Fruit fly (Drosophila melanogaster) whole organism, embryonic: ENCODE measurements around the gene Hmr.

Experiments
- Awh ChIP-seq: fragments of 200-800 bp; sonication (Bioruptor generic); IDR thresholded peaks from 2 replicates; pipeline ENCODE4, ENCODE4 v1.3.6; 2022; ENCODE audit warnings: missing biosample characterization, missing genetic modification characterization
- B-H1 ChIP-seq: fragments of 200-800 bp; sonication (Bioruptor generic); IDR thresholded peaks from 3 replicates; pipeline ENCODE4 v1.3.6; 2022; ENCODE audit warnings: missing biosample characterization, missing genetic modification characterization
- CG12236 ChIP-seq: fragments of 200-800 bp; sonication (Bioruptor generic); optimal IDR thresholded peaks from 2 replicates; lab custom pipeline; 2016; ENCODE audit warnings: missing biosample characterization, missing genetic modification characterization
- CG12769 ChIP-seq: fragments of 200-800 bp; sonication (Bioruptor generic); optimal IDR thresholded peaks from 2 replicates; lab custom pipeline; 2019; ENCODE audit warnings: missing biosample characterization, mild to moderate bottlenecking, missing genetic modification characterization, moderate library complexity
- CG13624 ChIP-seq: fragments of 200-800 bp; sonication (Bioruptor generic); optimal IDR thresholded peaks from 2 replicates; lab custom pipeline; 2016; ENCODE audit warnings: missing biosample characterization, missing genetic modification characterization
- CG14965 ChIP-seq: fragments of 200-800 bp; sonication (Bioruptor generic); optimal IDR thresholded peaks from 2 replicates; lab custom pipeline; 2016; ENCODE audit warnings: missing biosample characterization, missing genetic modification characterization, borderline replicate concordance
- CG15479 ChIP-seq: fragments of 200-800 bp; sonication (Bioruptor generic); optimal IDR thresholded peaks from 3 replicates; lab custom pipeline; 2019; ENCODE audit warnings: missing biosample characterization, mild to moderate bottlenecking, missing genetic modification characterization, moderate library complexity
- CG15696 ChIP-seq: fragments of 200-800 bp; sonication (Bioruptor generic); optimal IDR thresholded peaks from 2 replicates; lab custom pipeline; 2019; ENCODE audit warnings: missing biosample characterization, mild to moderate bottlenecking, missing genetic modification characterization, moderate library complexity
- CG1647 ChIP-seq: fragments of 200-800 bp; sonication (Bioruptor generic); optimal IDR thresholded peaks from 3 replicates; lab custom pipeline; 2016; ENCODE audit warnings: missing biosample characterization, missing genetic modification characterization
- CG16813 ChIP-seq: fragments of 200-800 bp; sonication (Bioruptor generic); IDR thresholded peaks from 3 replicates; pipeline ENCODE4 v1.3.6; 2022; ENCODE audit warnings: missing biosample characterization, missing genetic modification characterization; ENCODE audit not compliant: partially characterized antibody
- CG18476 ChIP-seq: fragments of 200-800 bp; sonication (Bioruptor generic); optimal IDR thresholded peaks from 2 replicates; lab custom pipeline; 2016; ENCODE audit warnings: missing biosample characterization, mild to moderate bottlenecking, missing genetic modification characterization
- CG2199 ChIP-seq: fragments of 200-800 bp; sonication (Bioruptor generic); IDR thresholded peaks from 3 replicates; pipeline ENCODE4 v1.3.6; 2022; ENCODE audit warnings: missing biosample characterization, missing genetic modification characterization
- CG3163 ChIP-seq: fragments of 200-800 bp; sonication (Bioruptor generic); optimal IDR thresholded peaks from 3 replicates; lab custom pipeline; 2016; ENCODE audit warnings: missing biosample characterization, missing genetic modification characterization
- CG32532 ChIP-seq: fragments of 200-800 bp; sonication (Bioruptor generic); IDR thresholded peaks from 2 replicates; pipeline ENCODE4 v1.3.6; 2022; ENCODE audit warnings: missing biosample characterization, missing genetic modification characterization
- CG34224 ChIP-seq: fragments of 200-800 bp; sonication (Bioruptor generic); IDR thresholded peaks from 3 replicates; pipeline ENCODE4 v1.3.6; 2022; ENCODE audit warnings: missing biosample characterization, missing genetic modification characterization; ENCODE audit not compliant: partially characterized antibody
- CG4282 ChIP-seq: fragments of 200-800 bp; sonication (Bioruptor generic); optimal IDR thresholded peaks from 2 replicates; lab custom pipeline; 2016; ENCODE audit warnings: missing biosample characterization, missing genetic modification characterization
- CG6689 ChIP-seq: fragments of 200-800 bp; sonication (Bioruptor generic); IDR thresholded peaks from 2 replicates; pipeline ENCODE4 v1.3.6; 2022; ENCODE audit warnings: missing biosample characterization, missing genetic modification characterization
- CG6854 ChIP-seq: fragments of 200-800 bp; sonication (Bioruptor generic); optimal IDR thresholded peaks from 3 replicates; lab custom pipeline; 2017; ENCODE audit warnings: missing biosample characterization, mild to moderate bottlenecking, missing genetic modification characterization
- CG7745 ChIP-seq: fragments of 200-800 bp; sonication (Bioruptor generic); optimal IDR thresholded peaks from 2 replicates; lab custom pipeline; 2018; ENCODE audit warnings: missing biosample characterization, mild to moderate bottlenecking, missing genetic modification characterization, moderate library complexity
- CG7963 ChIP-seq: fragments of 200-800 bp; sonication (Bioruptor generic); IDR thresholded peaks from 3 replicates; pipeline ENCODE4 v1.3.6; 2022; ENCODE audit warnings: missing biosample characterization, missing genetic modification characterization; ENCODE audit not compliant: partially characterized antibody
- CTCF ChIP-seq: fragments of 200-800 bp; sonication (Bioruptor generic); optimal IDR thresholded peaks from 2 replicates; lab custom pipeline; 2017; ENCODE audit warnings: missing biosample characterization, mild to moderate bottlenecking, missing genetic modification characterization, moderate library complexity
- Camta ChIP-seq: fragments of 200-800 bp; sonication (Bioruptor generic); optimal IDR thresholded peaks from 2 replicates; lab custom pipeline; 2016; ENCODE audit warnings: missing biosample characterization, missing genetic modification characterization
- E2f2 ChIP-seq: fragments of 200-800 bp; sonication (Bioruptor generic); IDR thresholded peaks from 2 replicates; pipeline ENCODE4 v1.3.6; 2022; ENCODE audit warnings: missing biosample characterization, missing genetic modification characterization
- Ets97D ChIP-seq: fragments of 200-800 bp; sonication (Bioruptor generic); optimal IDR thresholded peaks from 3 replicates; lab custom pipeline; 2016; ENCODE audit warnings: missing biosample characterization, missing genetic modification characterization
- HLH4C ChIP-seq: fragments of 200-800 bp; sonication (Bioruptor generic); IDR thresholded peaks from 3 replicates; pipeline ENCODE4 v1.3.6; 2022; ENCODE audit warnings: missing biosample characterization, missing genetic modification characterization; ENCODE audit not compliant: partially characterized antibody
- Kr ChIP-seq: fragments of 200-800 bp; sonication (Bioruptor generic); optimal IDR thresholded peaks from 2 replicates; lab custom pipeline; 2017; ENCODE audit warnings: missing biosample characterization, mild to moderate bottlenecking, missing genetic modification characterization
- Meics ChIP-seq: fragments of 200-800 bp; sonication (Bioruptor generic); optimal IDR thresholded peaks from 2 replicates; lab custom pipeline; 2017; ENCODE audit warnings: missing biosample characterization, mild to moderate bottlenecking, missing genetic modification characterization
- Nf-YB ChIP-seq: fragments of 200-800 bp; sonication (Bioruptor generic); optimal IDR thresholded peaks from 3 replicates; lab custom pipeline; 2019; ENCODE audit warnings: missing biosample characterization, mild to moderate bottlenecking, missing genetic modification characterization, moderate library complexity
- Opbp ChIP-seq: fragments of 200-800 bp; sonication (Bioruptor generic); IDR thresholded peaks from 3 replicates; pipeline ENCODE4 v1.3.6; 2022; ENCODE audit warnings: missing biosample characterization, missing genetic modification characterization; ENCODE audit not compliant: partially characterized antibody
- Rfx ChIP-seq: fragments of 200-800 bp; sonication (Bioruptor generic); IDR thresholded peaks from 2 replicates; pipeline ENCODE4 v1.3.6; 2022; ENCODE audit warnings: missing biosample characterization, missing genetic modification characterization
- ab ChIP-seq: fragments of 200-800 bp; sonication (Bioruptor generic); optimal IDR thresholded peaks from 2 replicates; lab custom pipeline; 2016; ENCODE audit warnings: missing biosample characterization, missing genetic modification characterization
- al ChIP-seq: fragments of 200-800 bp; sonication (Bioruptor generic); IDR thresholded peaks from 2 replicates; pipeline ENCODE4 v1.3.6; 2022; ENCODE audit warnings: missing biosample characterization, missing genetic modification characterization
- ara ChIP-seq: fragments of 200-800 bp; sonication (Bioruptor generic); IDR thresholded peaks from 2 replicates; pipeline ENCODE4 v1.3.6; 2022; ENCODE audit warnings: missing biosample characterization, missing genetic modification characterization
- bowl ChIP-seq: fragments of 200-800 bp; sonication (Bioruptor generic); IDR thresholded peaks from 2 replicates; pipeline ENCODE4 v1.3.6; 2022; ENCODE audit warnings: missing biosample characterization, missing genetic modification characterization
- br ChIP-seq: fragments of >200 bp; optimal IDR thresholded peaks from 2 replicates; lab custom pipeline; 2017
- chinmo ChIP-seq: fragments of 200-800 bp; sonication (Bioruptor generic); IDR thresholded peaks from 4 replicates; pipeline ENCODE4 v1.3.6; 2022; ENCODE audit warnings: missing biosample characterization, missing genetic modification characterization; ENCODE audit not compliant: partially characterized antibody
- disco-r ChIP-seq: fragments of 200-800 bp; sonication (Bioruptor generic); optimal IDR thresholded peaks from 2 replicates; lab custom pipeline; 2016; ENCODE audit warnings: missing biosample characterization, missing genetic modification characterization
- dpn ChIP-seq, 2 experiments: fragments of 200-800 bp; sonication (Bioruptor generic); optimal IDR thresholded peaks; 3 replicates each; lab custom pipeline; 2016; ENCODE audit warnings: missing biosample characterization in 2 of 2, missing genetic modification characterization in 2 of 2
- eyg ChIP-seq: fragments of 200-800 bp; sonication (Bioruptor generic); optimal IDR thresholded peaks from 3 replicates; lab custom pipeline; 2016; ENCODE audit warnings: missing biosample characterization, missing genetic modification characterization
- gce ChIP-seq: fragments of 200-800 bp; sonication (Bioruptor generic); IDR thresholded peaks from 3 replicates; pipeline ENCODE4 v1.3.6; 2022; ENCODE audit warnings: missing biosample characterization, missing genetic modification characterization
- grn ChIP-seq: fragments of 200-800 bp; sonication (Bioruptor generic); optimal IDR thresholded peaks from 3 replicates; lab custom pipeline; 2017; ENCODE audit warnings: missing biosample characterization, missing genetic modification characterization
- gsb ChIP-seq: fragments of 200-800 bp; sonication (Bioruptor generic); IDR thresholded peaks from 2 replicates; pipeline ENCODE4 v1.3.6; 2022; ENCODE audit warnings: missing biosample characterization, missing genetic modification characterization
- her ChIP-seq: fragments of 200-800 bp; sonication (Bioruptor generic); optimal IDR thresholded peaks from 2 replicates; lab custom pipeline; 2016; ENCODE audit warnings: missing biosample characterization, missing genetic modification characterization
- jigr1 ChIP-seq: fragments of 200-800 bp; sonication (Bioruptor generic); IDR thresholded peaks from 3 replicates; pipeline ENCODE4 v1.3.6; 2022; ENCODE audit warnings: missing biosample characterization, missing genetic modification characterization
- nerfin-2 ChIP-seq: fragments of 200-800 bp; sonication (Bioruptor generic); IDR thresholded peaks from 2 replicates; pipeline ENCODE4 v1.3.6; 2022; ENCODE audit warnings: missing biosample characterization, missing genetic modification characterization; ENCODE audit not compliant: partially characterized antibody
- odd ChIP-seq: fragments of 200-800 bp; sonication (Bioruptor generic); optimal IDR thresholded peaks from 2 replicates; lab custom pipeline; 2017; ENCODE audit warnings: missing biosample characterization, mild to moderate bottlenecking, missing genetic modification characterization
- sd ChIP-seq: fragments of 200-800 bp; sonication (Bioruptor generic); optimal IDR thresholded peaks from 3 replicates; lab custom pipeline; 2018; ENCODE audit warnings: missing biosample characterization, mild to moderate bottlenecking, missing genetic modification characterization, moderate library complexity
- sens-2 ChIP-seq: fragments of 200-800 bp; sonication (Bioruptor generic); IDR thresholded peaks from 2 replicates; pipeline ENCODE4 v1.3.6; 2022; ENCODE audit warnings: missing biosample characterization, missing genetic modification characterization
- trh ChIP-seq: fragments of 200-800 bp; sonication (Bioruptor generic); optimal IDR thresholded peaks from 2 replicates; lab custom pipeline; 2016; ENCODE audit warnings: missing biosample characterization, missing genetic modification characterization
- tx ChIP-seq: fragments of 200-800 bp; sonication (Bioruptor generic); optimal IDR thresholded peaks from 2 replicates; lab custom pipeline; 2016; ENCODE audit warnings: missing biosample characterization, missing genetic modification characterization
- unpg ChIP-seq: fragments of 200-800 bp; sonication (Bioruptor generic); optimal IDR thresholded peaks from 3 replicates; lab custom pipeline; 2018; ENCODE audit warnings: missing biosample characterization, mild to moderate bottlenecking, missing genetic modification characterization, moderate library complexity
- yki ChIP-seq: fragments of >200 bp; optimal IDR thresholded peaks from 3 replicates; lab custom pipeline; 2018
- zf30C ChIP-seq: fragments of 200-800 bp; sonication (Bioruptor generic); optimal IDR thresholded peaks from 3 replicates; lab custom pipeline; 2018; ENCODE audit warnings: missing biosample characterization, mild to moderate bottlenecking, missing genetic modification characterization

Hmr gene

dm6 chrX:10585158-10585634, 10.5 kb downstream of the Hmr start, which contains the start of gene spri (continued):
- TF ChIP-seq gce (GFP tag; lab: Robert Waterston, UW) = no peak
- TF ChIP-seq CG7963 (GFP tag; lab: Robert Waterston, UW) = no peak
- no peak for TF ChIP-seq grn (GFP tag; lab: Kevin White, UChicago)
- TF ChIP-seq yki (lab: Kevin White, UChicago) = no peak
- no peak for TF ChIP-seq trh (GFP tag; lab: Kevin White, UChicago)
- TF ChIP-seq CG12769 (tag; lab: Kevin White, UChicago) = peak; percentile 48
- TF ChIP-seq CG15479 (GFP tag; lab: Kevin White, UChicago) = peak; percentile 56
- peak; percentile 43 for TF ChIP-seq Rfx
- no peak for TF ChIP-seq CG7745 (tag; lab: Kevin White, UChicago)
- TF ChIP-seq sd (tag; lab: Kevin White, UChicago) = no peak
- TF ChIP-seq zf30C = no peak
- TF ChIP-seq Ets97D (GFP tag; lab: Kevin White, UChicago) = no peak
- no peak for TF ChIP-seq CG18476 (GFP tag; lab: Kevin White, UChicago)
- TF ChIP-seq CG12236 (GFP tag; lab: Kevin White, UChicago) = no peak
- TF ChIP-seq her = peak; percentile 17
- TF ChIP-seq ara (GFP tag; lab: Robert Waterston, UW) = no peak
- TF ChIP-seq CTCF (GFP tag; lab: Kevin White, UChicago) = no peak
- no peak for TF ChIP-seq odd
- TF ChIP-seq Awh (GFP tag; lab: Robert Waterston, UW) = 0 out of 2 replicates have a peak, but pooled peaks have one; percentile 10
- TF ChIP-seq B-H1 (GFP tag; lab: Robert Waterston, UW) = no peak
- no peak for TF ChIP-seq CG34224 (GFP tag; lab: Robert Waterston, UW)
- peak; percentile 51 for TF ChIP-seq CG32532 (GFP tag; lab: Robert Waterston, UW)
- no peak for TF ChIP-seq bowl (GFP tag; lab: Robert Waterston, UW)
- TF ChIP-seq HLH4C = no peak
- no peak for TF ChIP-seq Kr (GFP tag; lab: Kevin White, UChicago)
- TF ChIP-seq CG6689 (GFP tag; lab: Robert Waterston, UW) = no peak
- TF ChIP-seq CG13624 (GFP tag; lab: Kevin White, UChicago) = no peak
- TF ChIP-seq dpn (GFP tag; optimal IDR thresholded peaks at IDR 0.05; lab: Kevin White, UChicago) = no peak
- no peak for TF ChIP-seq br (lab: Kevin White, UChicago)
- no peak for TF ChIP-seq CG6854 (GFP tag; lab: Kevin White, UChicago)
- peak; percentile 6 for TF ChIP-seq unpg
- peak; percentile 6 for TF ChIP-seq Meics
- TF ChIP-seq gsb = no peak
- TF ChIP-seq Nf-YB (GFP tag; lab: Kevin White, UChicago) = no peak
- TF ChIP-seq Camta = no peak
- TF ChIP-seq CG3163 = no peak
- TF ChIP-seq al (GFP tag; lab: Robert Waterston, UW) = no peak
- no peak for TF ChIP-seq CG1647 (GFP tag; lab: Kevin White, UChicago)
- TF ChIP-seq disco-r (GFP tag; lab: Kevin White, UChicago) = no peak
- TF ChIP-seq nerfin-2 (GFP tag; lab: Robert Waterston, UW) = no peak
- TF ChIP-seq eyg (GFP tag; lab: Kevin White, UChicago) = no peak
- TF ChIP-seq ab (GFP tag; lab: Kevin White, UChicago) = no peak
- peak; percentile 85; the same call in 2 of the 4 replicates for TF ChIP-seq chinmo
- TF ChIP-seq Opbp (GFP tag; lab: Robert Waterston, UW) = no peak
- TF ChIP-seq CG4282 = no peak
- TF ChIP-seq CG14965 (GFP tag; lab: Kevin White, UChicago) = no peak
- no peak for TF ChIP-seq CG16813 (GFP tag; lab: Robert Waterston, UW)
- TF ChIP-seq sens-2 (GFP tag; lab: Robert Waterston, UW) = no peak
- 0 out of 3 replicates have a peak, but pooled peaks have one; percentile 47 for TF ChIP-seq CG2199 (GFP tag; lab: Robert Waterston, UW)
- no peak for TF ChIP-seq jigr1
- no peak for TF ChIP-seq E2f2 (GFP tag; lab: Robert Waterston, UW)
- no peak for TF ChIP-seq tx (GFP tag; lab: Kevin White, UChicago)
- TF ChIP-seq CG15696 (tag; lab: Kevin White, UChicago) = no peak
